Worm (Caenorhabditis elegans): Measurements from ENCODE around the gene irld-57.

- no peak for TF ChIP-seq med-1 (GFP tag; optimal IDR thresholded peaks at IDR 0.05; ENCODE audit: insufficient read depth)
- TF ChIP-seq klf-2 (GFP tag; conservative IDR thresholded peaks at IDR 0.05) = no peak
- TF ChIP-seq tab-1 (GFP tag; IDR thresholded peaks at IDR 0.05) = no peak
- TF ChIP-seq cog-1 (tag; optimal IDR thresholded peaks at IDR 0.05) = no peak
- TF ChIP-seq ref-1 (GFP tag; conservative IDR thresholded peaks at IDR 0.05) = no peak
- no peak for TF ChIP-seq flt-1 (GFP tag; IDR thresholded peaks at IDR 0.05)
Measured at ce11 chrV:15715636-15716035, 10.9 kb downstream of the irld-57 start.
